1 fruit fly cellular context compared by ENCODE assay signal in the genomic region with DNA sequence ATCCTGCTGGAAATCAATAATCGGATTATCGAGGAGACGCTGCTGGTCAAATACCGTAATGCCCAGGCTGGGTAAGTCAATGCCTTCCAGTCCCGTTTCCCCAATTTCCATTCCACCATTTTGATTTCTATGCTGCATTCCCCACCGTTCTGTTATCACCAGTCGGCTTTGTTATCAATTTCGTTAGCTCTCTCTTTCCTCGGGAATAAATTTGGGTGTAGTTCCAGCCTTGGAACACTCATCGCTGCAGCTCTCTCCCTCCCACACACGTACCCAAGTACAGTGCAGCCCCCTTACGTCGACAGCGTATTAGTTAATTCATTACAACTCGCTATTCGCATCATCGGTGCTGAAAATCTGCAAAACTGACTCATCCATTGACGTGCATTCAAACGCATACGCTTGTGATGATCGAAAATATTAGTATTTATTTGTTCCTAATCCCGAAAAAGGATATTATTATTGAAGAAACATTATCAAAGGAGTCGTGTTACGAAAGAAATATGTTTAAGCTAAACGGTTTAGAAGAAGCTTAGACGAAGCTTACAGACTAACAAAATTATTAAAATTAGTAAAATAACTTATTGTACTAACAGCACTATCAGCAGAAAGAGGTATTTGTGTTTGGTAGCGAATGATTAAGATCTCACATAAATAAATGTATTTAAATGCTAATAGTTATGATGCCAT.
TF ChIP-seq lines count a peak whose summit lies in the region.

No protein-coding gene starts in this region.

TF ChIP-seq in whole organism, embryonic, 481 proteins besides CTCF, POLR2A, EP300 and RAD21 (continued from another document):
- TF ChIP-seq CG9437 (GFP tag; optimal IDR thresholded peaks at IDR 0.05; lab: Kevin White, UChicago): no peak
- TF ChIP-seq Dp (GFP tag; optimal IDR thresholded peaks at IDR 0.05; lab: Kevin White, UChicago): no peak
- TF ChIP-seq Awh (GFP tag; IDR thresholded peaks at IDR 0.05; lab: Robert Waterston, UW): 0 out of 2 replicates have a peak, but pooled peaks have one; percentile 14
- no peak for TF ChIP-seq sna (GFP tag; IDR thresholded peaks at IDR 0.05; lab: Robert Waterston, UW; ENCODE audit: partially characterized antibody)
- TF ChIP-seq CG10147 (GFP tag; optimal IDR thresholded peaks at IDR 0.05; lab: Kevin White, UChicago): no peak
- TF ChIP-seq CG10462 (GFP tag; optimal IDR thresholded peaks at IDR 0.05; lab: Kevin White, UChicago): no peak
- TF ChIP-seq Aef1 (GFP tag; IDR thresholded peaks at IDR 0.05; lab: Robert Waterston, UW): no peak
- no peak for TF ChIP-seq CG18011 (GFP tag; optimal IDR thresholded peaks at IDR 0.05; lab: Kevin White, UChicago)
- TF ChIP-seq CG3726 (GFP tag; IDR thresholded peaks at IDR 0.05; lab: Robert Waterston, UW): no peak
- TF ChIP-seq az2 (GFP tag; optimal IDR thresholded peaks at IDR 0.05; lab: Kevin White, UChicago): peak; percentile 13
- peak; percentile 44 for TF ChIP-seq CG11247 (GFP tag; IDR thresholded peaks at IDR 0.05; lab: Robert Waterston, UW)
- no peak for TF ChIP-seq croc (GFP tag; conservative IDR thresholded peaks at IDR 0.05; lab: Robert Waterston, UW)
- TF ChIP-seq CG32767 (GFP tag; IDR thresholded peaks at IDR 0.05; lab: Robert Waterston, UW): no peak
- peak; percentile 62 for TF ChIP-seq CG32532 (GFP tag; IDR thresholded peaks at IDR 0.05; lab: Robert Waterston, UW)
- no peak for TF ChIP-seq emc (GFP tag; optimal IDR thresholded peaks at IDR 0.05; lab: Kevin White, UChicago)
- TF ChIP-seq eyg (GFP tag; optimal IDR thresholded peaks at IDR 0.05; lab: Kevin White, UChicago): no peak
- no peak for TF ChIP-seq CG11504 (tag; optimal IDR thresholded peaks at IDR 0.05; lab: Kevin White, UChicago)
- TF ChIP-seq mam (GFP tag; optimal IDR thresholded peaks at IDR 0.05; lab: Kevin White, UChicago): peak; percentile 13
- peak; percentile 3 for TF ChIP-seq CG12155 (GFP tag; optimal IDR thresholded peaks at IDR 0.05; lab: Kevin White, UChicago)
- no peak for TF ChIP-seq B-H2 (GFP tag; optimal IDR thresholded peaks at IDR 0.05; lab: Kevin White, UChicago)
- TF ChIP-seq CG15011 (GFP tag; optimal IDR thresholded peaks at IDR 0.05; lab: Kevin White, UChicago): no peak
- no peak for TF ChIP-seq CG8290 (GFP tag; optimal IDR thresholded peaks at IDR 0.05; lab: Kevin White, UChicago)
- TF ChIP-seq CG8290 (tag; optimal IDR thresholded peaks at IDR 0.05; lab: Kevin White, UChicago): peak in 1 of 2 experiments; percentile 11
- no peak for TF ChIP-seq CG4617 (GFP tag; optimal IDR thresholded peaks at IDR 0.05; lab: Kevin White, UChicago; ENCODE audit: borderline replicate concordance)
- TF ChIP-seq tll (GFP tag; optimal IDR thresholded peaks at IDR 0.05; lab: Kevin White, UChicago): no peak
- peak; percentile 43 for TF ChIP-seq lilli (GFP tag; optimal IDR thresholded peaks at IDR 0.05; lab: Kevin White, UChicago)
- no peak for TF ChIP-seq CG34224 (GFP tag; IDR thresholded peaks at IDR 0.05; lab: Robert Waterston, UW; ENCODE audit: partially characterized antibody)
- TF ChIP-seq pho (GFP tag; optimal IDR thresholded peaks at IDR 0.05; lab: Kevin White, UChicago): no peak
- TF ChIP-seq CG12299 (tag; optimal IDR thresholded peaks at IDR 0.05; lab: Kevin White, UChicago): peak; percentile 9
- TF ChIP-seq CG2202 (tag; optimal IDR thresholded peaks at IDR 0.05; lab: Kevin White, UChicago): no peak
- no peak for TF ChIP-seq TFAM (GFP tag; optimal IDR thresholded peaks at IDR 0.05; lab: Kevin White, UChicago)
- TF ChIP-seq CG9215 (GFP tag; IDR thresholded peaks at IDR 0.05; lab: Robert Waterston, UW): no peak
- no peak for TF ChIP-seq Poxn (GFP tag; IDR thresholded peaks at IDR 0.05; lab: Robert Waterston, UW)
- no peak for TF ChIP-seq CG7963 (GFP tag; IDR thresholded peaks at IDR 0.05; lab: Robert Waterston, UW; ENCODE audit: partially characterized antibody)
- no peak for TF ChIP-seq Tbp (GFP tag; optimal IDR thresholded peaks at IDR 0.05; lab: Kevin White, UChicago)
- peak; percentile 21 for TF ChIP-seq lab (GFP tag; optimal IDR thresholded peaks at IDR 0.05; lab: Kevin White, UChicago)
- peak; percentile 64 for TF ChIP-seq Rfx (GFP tag; IDR thresholded peaks at IDR 0.05; lab: Robert Waterston, UW)
- peak; percentile 32; the same call in 1 of the 3 replicates for TF ChIP-seq Mrtf (GFP tag; IDR thresholded peaks at IDR 0.05; lab: Robert Waterston, UW)
- TF ChIP-seq CG17328 (GFP tag; IDR thresholded peaks at IDR 0.05; lab: Robert Waterston, UW): no peak
- TF ChIP-seq Dfd (GFP tag; optimal IDR thresholded peaks at IDR 0.05; lab: Kevin White, UChicago): no peak
- TF ChIP-seq prd (optimal IDR thresholded peaks at IDR 0.05; lab: Kevin White, UChicago): no peak
- TF ChIP-seq prd (GFP tag; IDR thresholded peaks at IDR 0.05; lab: Robert Waterston, UW): peak; percentile 29; the same call in 1 of the 3 replicates
- TF ChIP-seq ash1 (GFP tag; optimal IDR thresholded peaks at IDR 0.05; lab: Kevin White, UChicago): no peak
- TF ChIP-seq corto (GFP tag; optimal IDR thresholded peaks at IDR 0.05; lab: Kevin White, UChicago): no peak
- TF ChIP-seq Myb (GFP tag; optimal IDR thresholded peaks at IDR 0.05; lab: Kevin White, UChicago): no peak
- peak; percentile 80 for TF ChIP-seq GATAe (GFP tag; conservative IDR thresholded peaks at IDR 0.05; lab: Robert Waterston, UW)
- TF ChIP-seq Rx (GFP tag; IDR thresholded peaks at IDR 0.05; lab: Robert Waterston, UW): no peak
- TF ChIP-seq CG31441 (GFP tag; IDR thresholded peaks at IDR 0.05; lab: Robert Waterston, UW): no peak
- TF ChIP-seq Lhr (GFP tag; optimal IDR thresholded peaks at IDR 0.05; lab: Kevin White, UChicago): no peak
- no peak for TF ChIP-seq CG17802 (tag; optimal IDR thresholded peaks at IDR 0.05; lab: Kevin White, UChicago)
- peak; percentile 78 for TF ChIP-seq sens (GFP tag; lab: Kevin White, UChicago)
- no peak for TF ChIP-seq bigmax (GFP tag; optimal IDR thresholded peaks at IDR 0.05; lab: Kevin White, UChicago)
- TF ChIP-seq chn (GFP tag; optimal IDR thresholded peaks at IDR 0.05; lab: Kevin White, UChicago): no peak
- TF ChIP-seq sd (tag; optimal IDR thresholded peaks at IDR 0.05; lab: Kevin White, UChicago): no peak
- peak; percentile 21; the same call in 1 of the 3 replicates for TF ChIP-seq dysf (GFP tag; IDR thresholded peaks at IDR 0.05; lab: Robert Waterston, UW)
- no peak for TF ChIP-seq HmgD (GFP tag; optimal IDR thresholded peaks at IDR 0.05; lab: Kevin White, UChicago)
- TF ChIP-seq Hmx (GFP tag; optimal IDR thresholded peaks at IDR 0.05; lab: Kevin White, UChicago): no peak
- TF ChIP-seq Ptx1 (GFP tag; IDR thresholded peaks at IDR 0.05; lab: Robert Waterston, UW): no peak
- no peak for TF ChIP-seq pzg (GFP tag; optimal IDR thresholded peaks at IDR 0.05; lab: Kevin White, UChicago)
- no peak for TF ChIP-seq sqz (GFP tag; optimal IDR thresholded peaks at IDR 0.05; lab: Kevin White, UChicago)
- TF ChIP-seq B-H1 (GFP tag; IDR thresholded peaks at IDR 0.05; lab: Robert Waterston, UW): peak; percentile 27; the same call in 1 of the 3 replicates
- TF ChIP-seq ap (GFP tag; IDR thresholded peaks at IDR 0.05; lab: Robert Waterston, UW): no peak
- no peak for TF ChIP-seq nmo (GFP tag; optimal IDR thresholded peaks at IDR 0.05; lab: Kevin White, UChicago)
- no peak for TF ChIP-seq HLH4C (GFP tag; IDR thresholded peaks at IDR 0.05; lab: Robert Waterston, UW; ENCODE audit: partially characterized antibody)
- TF ChIP-seq CG31224 (GFP tag; IDR thresholded peaks at IDR 0.05; lab: Robert Waterston, UW): no peak
- TF ChIP-seq stc (GFP tag; IDR thresholded peaks at IDR 0.05; lab: Robert Waterston, UW): no peak
- peak; percentile 95 for TF ChIP-seq grau (tag; optimal IDR thresholded peaks at IDR 0.05; lab: Kevin White, UChicago)
- TF ChIP-seq CG2129 (GFP tag; IDR thresholded peaks at IDR 0.05; lab: Robert Waterston, UW; ENCODE audit: partially characterized antibody): no peak
- TF ChIP-seq CG2120 (GFP tag; optimal IDR thresholded peaks at IDR 0.05; lab: Kevin White, UChicago): peak; percentile 59
- no peak for TF ChIP-seq ro (GFP tag; IDR thresholded peaks at IDR 0.05; lab: Robert Waterston, UW)
- no peak for TF ChIP-seq gfzf (GFP tag; optimal IDR thresholded peaks at IDR 0.05; lab: Kevin White, UChicago)
- no peak for TF ChIP-seq CrebB (tag; optimal IDR thresholded peaks at IDR 0.05; lab: Kevin White, UChicago)
